Fruit fly (Drosophila melanogaster) whole organism, adult: Measurements from ENCODE around the gene Nepl4.

Experiments
- CG12768 ChIP-seq: fragments of 200-800 bp; sonication (Bioruptor generic); optimal IDR thresholded peaks from 2 replicates; lab custom pipeline; 2017; ENCODE audit warnings: missing biosample characterization, missing genetic modification characterization, mild to moderate bottlenecking, moderate library complexity, missing genetic modification reagents
- toe ChIP-seq: fragments of 200-800 bp; sonication (Bioruptor generic); optimal IDR thresholded peaks from 2 replicates; lab custom pipeline; 2016; ENCODE audit warnings: missing biosample characterization, missing genetic modification characterization

- TF ChIP-seq CG12768 (GFP tag; lab: Kevin White, UChicago) (peak; percentile 34), toe (no peak)
These were observed 24.4 kb upstream of the Nepl4 start for dm6 chr2L:6343084-6343873.
